Fruit fly (Drosophila melanogaster) whole organism, embryonic: ENCODE data around the gene CG5388.

ENCODE experiments used
- CG13296 ChIP-seq: fragments of 200-800 bp; sonication (Bioruptor generic); optimal IDR thresholded peaks from 3 replicates; lab custom pipeline; 2018; ENCODE audit warnings: missing biosample characterization, mild to moderate bottlenecking, missing genetic modification characterization
- Fer1 ChIP-seq: fragments of 200-800 bp; sonication (Bioruptor generic); optimal IDR thresholded peaks from 2 replicates; lab custom pipeline; 2017; ENCODE audit warnings: missing biosample characterization, mild to moderate bottlenecking, missing genetic modification characterization
- dm ChIP-seq: fragments of 200-800 bp; sonication (Bioruptor generic); optimal IDR thresholded peaks from 3 replicates; lab custom pipeline; 2016; ENCODE audit warnings: missing biosample characterization, missing genetic modification characterization
- fru ChIP-seq: fragments of >200 bp; optimal IDR thresholded peaks from 2 replicates; lab custom pipeline; 2017

dm6 chr3R:22288305-22288704, 51.8 kb downstream of the CG5388 start:
- TF ChIP-seq dm, result no peak
- no peak for TF ChIP-seq Fer1 (GFP tag; lab: Kevin White, UChicago)
- no peak for TF ChIP-seq fru (lab: Kevin White, UChicago)
- TF ChIP-seq CG13296 (GFP tag; lab: Kevin White, UChicago), result no peak
